Worm (Caenorhabditis elegans) whole organism, mixed stage, embryonic: ENCODE data around the gene fbxc-20.

Source experiments
- M03D4.4 ChIP-seq: sonication (generic microtip); optimal IDR thresholded peaks from 2 replicates; lab custom pipeline; 2017; ENCODE audit warnings: mild to moderate bottlenecking, missing genetic modification characterization, missing compliant biosample characterization
- bed-3 ChIP-seq: fragments of 200-800 bp; sonication (Bioruptor generic); optimal IDR thresholded peaks from 3 replicates; lab custom pipeline; 2018; ENCODE audit warnings: mild to moderate bottlenecking, missing genetic modification characterization, moderate library complexity, missing compliant biosample characterization
- blmp-1 ChIP-seq: fragments of 150-350 bp; optimal IDR thresholded peaks from 2 replicates; lab custom pipeline; 2014; ENCODE audit warnings: missing biosample characterization, missing genetic modification characterization
- ceh-39 ChIP-seq: fragments of 150-350 bp; optimal IDR thresholded peaks from 2 replicates; lab custom pipeline; 2014; ENCODE audit warnings: missing biosample characterization, missing genetic modification characterization
- ceh-43 ChIP-seq: fragments of 200-800 bp; sonication (Bioruptor generic); optimal IDR thresholded peaks from 2 replicates; lab custom pipeline; 2018; ENCODE audit warnings: mild to moderate bottlenecking, missing genetic modification characterization, moderate library complexity, missing compliant biosample characterization
- ceh-83 ChIP-seq: fragments of 200-800 bp; sonication (Bioruptor generic); optimal IDR thresholded peaks from 2 replicates; lab custom pipeline; 2018; ENCODE audit warnings: mild to moderate bottlenecking, missing genetic modification characterization, missing compliant biosample characterization
- ces-1 ChIP-seq: fragments of 150-350 bp; optimal IDR thresholded peaks from 2 replicates; lab custom pipeline; 2014; ENCODE audit warnings: missing biosample characterization, missing genetic modification reagents, missing genetic modification characterization
- cnd-1 ChIP-seq: fragments of 200-800 bp; sonication (Bioruptor generic); optimal IDR thresholded peaks from 2 replicates; lab custom pipeline; 2018; ENCODE audit warnings: mild to moderate bottlenecking, missing genetic modification characterization, missing compliant biosample characterization
- drap-1 ChIP-seq: fragments of 200-800 bp; sonication (Bioruptor generic); optimal IDR thresholded peaks from 3 replicates; lab custom pipeline; 2018; ENCODE audit warnings: mild to moderate bottlenecking, missing genetic modification characterization, missing compliant biosample characterization
- elt-1 ChIP-seq: sonication (generic microtip); optimal IDR thresholded peaks from 2 replicates; lab custom pipeline; 2017; ENCODE audit warnings: missing genetic modification characterization, mild to moderate bottlenecking, missing compliant biosample characterization, antibody characterized with exemption, moderate library complexity, borderline replicate concordance; ENCODE audit not compliant: insufficient read depth
- elt-3 ChIP-seq: fragments of 150-350 bp; optimal IDR thresholded peaks from 2 replicates; lab custom pipeline; 2014; ENCODE audit warnings: missing biosample characterization, missing genetic modification characterization
- ham-2 ChIP-seq: fragments of 200-800 bp; sonication (Bioruptor generic); optimal IDR thresholded peaks from 2 replicates; lab custom pipeline; 2018; ENCODE audit warnings: mild to moderate bottlenecking, missing genetic modification characterization, missing compliant biosample characterization
- hlh-1 ChIP-seq: fragments of 150-350 bp; optimal IDR thresholded peaks from 2 replicates; lab custom pipeline; 2014; ENCODE audit warnings: missing biosample characterization, missing genetic modification reagents, missing genetic modification characterization
- lin-13 ChIP-seq: fragments of 150-350 bp; optimal IDR thresholded peaks from 2 replicates; lab custom pipeline; 2014; ENCODE audit warnings: missing biosample characterization, missing genetic modification characterization
- lin-32 ChIP-seq: fragments of 200-800 bp; sonication (Bioruptor generic); optimal IDR thresholded peaks from 2 replicates; lab custom pipeline; 2018; ENCODE audit warnings: mild to moderate bottlenecking, missing genetic modification characterization, missing compliant biosample characterization
- lsy-2 ChIP-seq: fragments of 150-350 bp; optimal IDR thresholded peaks from 2 replicates; lab custom pipeline; 2014; ENCODE audit warnings: missing biosample characterization, missing genetic modification characterization
- mab-5 ChIP-seq: fragments of 150-350 bp; optimal IDR thresholded peaks from 2 replicates; lab custom pipeline; 2014; ENCODE audit warnings: missing biosample characterization, missing genetic modification characterization
- mep-1 ChIP-seq: fragments of 150-350 bp; optimal IDR thresholded peaks from 2 replicates; lab custom pipeline; 2017; ENCODE audit warnings: missing biosample characterization, missing genetic modification reagents, missing genetic modification characterization, inconsistent platforms
- mls-2 ChIP-seq: sonication (generic microtip); optimal IDR thresholded peaks from 2 replicates; lab custom pipeline; 2016; ENCODE audit warnings: mild to moderate bottlenecking, missing genetic modification characterization, moderate library complexity, missing compliant biosample characterization
- nhr-12 ChIP-seq: fragments of 150-350 bp; optimal IDR thresholded peaks from 2 replicates; lab custom pipeline; 2014; ENCODE audit warnings: missing biosample characterization, missing genetic modification characterization
- nhr-2 ChIP-seq: fragments of 150-350 bp; optimal IDR thresholded peaks from 2 replicates; lab custom pipeline; 2014; ENCODE audit warnings: missing biosample characterization, missing genetic modification characterization
- nhr-237 ChIP-seq: fragments of 150-350 bp; optimal IDR thresholded peaks from 2 replicates; lab custom pipeline; 2014; ENCODE audit warnings: missing biosample characterization, missing genetic modification characterization
- nhr-28 ChIP-seq: fragments of 150-350 bp; optimal IDR thresholded peaks from 2 replicates; lab custom pipeline; 2014; ENCODE audit warnings: missing biosample characterization, missing genetic modification characterization
- nhr-76 ChIP-seq: sonication (generic microtip); optimal IDR thresholded peaks from 2 replicates; lab custom pipeline; 2017; ENCODE audit warnings: missing biosample characterization, missing genetic modification characterization
- pha-4 ChIP-seq: fragments of 150-350 bp; optimal IDR thresholded peaks from 2 replicates; lab custom pipeline; 2018; ENCODE audit warnings: missing biosample characterization, missing genetic modification reagents, missing genetic modification characterization
- sem-2 ChIP-seq: fragments of 200-800 bp; sonication (Bioruptor generic); optimal IDR thresholded peaks from 2 replicates; lab custom pipeline; 2018; ENCODE audit warnings: mild to moderate bottlenecking, missing genetic modification characterization, missing compliant biosample characterization
- snpc-4 ChIP-seq: fragments of 150-350 bp; optimal IDR thresholded peaks from 2 replicates; lab custom pipeline; 2014; ENCODE audit warnings: missing biosample characterization, missing genetic modification characterization
- sptf-1 ChIP-seq: sonication (generic microtip); optimal IDR thresholded peaks from 2 replicates; lab custom pipeline; 2017; ENCODE audit warnings: mild to moderate bottlenecking, missing genetic modification characterization, moderate library complexity, missing compliant biosample characterization
- tbx-8 ChIP-seq: fragments of 200-800 bp; sonication (Bioruptor generic); optimal IDR thresholded peaks from 2 replicates; lab custom pipeline; 2018; ENCODE audit warnings: mild to moderate bottlenecking, missing genetic modification characterization, moderate library complexity, missing compliant biosample characterization
- unc-120 ChIP-seq: sonication (generic microtip); optimal IDR thresholded peaks from 2 replicates; lab custom pipeline; 2017; ENCODE audit warnings: missing genetic modification characterization, missing compliant biosample characterization; ENCODE audit not compliant: poor library complexity, severe bottlenecking
- unc-62 ChIP-seq: fragments of 150-350 bp; optimal IDR thresholded peaks from 2 replicates; lab custom pipeline; 2014; ENCODE audit warnings: missing biosample characterization, missing genetic modification reagents, missing genetic modification characterization
- zip-8 ChIP-seq: fragments of 150-350 bp; optimal IDR thresholded peaks from 2 replicates; lab custom pipeline; 2014; ENCODE audit warnings: missing biosample characterization, missing genetic modification characterization
- ztf-11 ChIP-seq: fragments of 150-350 bp; optimal IDR thresholded peaks from 2 replicates; lab custom pipeline; 2014; ENCODE audit warnings: missing biosample characterization, missing genetic modification characterization

Gene fbxc-20

DNA sequence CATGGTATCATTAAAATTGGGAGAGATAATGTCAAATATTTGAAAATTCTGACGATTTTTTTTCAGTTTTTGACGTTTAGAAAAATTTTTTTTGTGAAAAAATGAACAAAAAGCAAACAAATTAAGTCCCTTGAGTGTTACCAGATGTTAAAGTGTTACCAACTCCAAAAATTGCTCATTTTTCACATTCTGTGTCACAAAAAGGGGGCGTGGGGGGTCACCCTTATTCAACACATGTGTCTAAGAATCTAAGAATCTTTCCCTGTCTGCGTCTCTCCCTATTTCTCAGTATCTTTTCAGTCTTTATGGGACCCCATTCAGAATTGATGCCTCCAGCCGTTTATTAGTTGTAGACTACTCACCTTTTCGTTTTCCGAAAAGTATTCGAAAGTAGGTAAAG is 20.0 kb downstream of the fbxc-20 start:
- TF ChIP-seq mep-1, result no peak
- TF ChIP-seq mab-5, result no peak
- no peak for TF ChIP-seq lsy-2
- TF ChIP-seq unc-120 (tag; lab: Kevin White, UChicago), result no peak
- no peak for TF ChIP-seq zip-8 (tag; lab: Kevin White, UChicago)
- no peak for TF ChIP-seq ham-2 (GFP tag; lab: Kevin White, UChicago)
- no peak for TF ChIP-seq ceh-43 (GFP tag; lab: Kevin White, UChicago)
- TF ChIP-seq ceh-39 (tag; lab: Kevin White, UChicago), result no peak
- no peak for TF ChIP-seq ztf-11
- no peak for TF ChIP-seq elt-3
- no peak for TF ChIP-seq nhr-76 (tag; lab: Kevin White, UChicago)
- no peak for TF ChIP-seq bed-3 (GFP tag; lab: Kevin White, UChicago)
- TF ChIP-seq cnd-1 (tag; lab: Kevin White, UChicago), result no peak
- TF ChIP-seq mls-2 (tag; lab: Kevin White, UChicago), result no peak
- TF ChIP-seq tbx-8 (GFP tag; lab: Kevin White, UChicago), result no peak
- TF ChIP-seq nhr-12, result no peak
- no peak for TF ChIP-seq M03D4.4

DNA sequence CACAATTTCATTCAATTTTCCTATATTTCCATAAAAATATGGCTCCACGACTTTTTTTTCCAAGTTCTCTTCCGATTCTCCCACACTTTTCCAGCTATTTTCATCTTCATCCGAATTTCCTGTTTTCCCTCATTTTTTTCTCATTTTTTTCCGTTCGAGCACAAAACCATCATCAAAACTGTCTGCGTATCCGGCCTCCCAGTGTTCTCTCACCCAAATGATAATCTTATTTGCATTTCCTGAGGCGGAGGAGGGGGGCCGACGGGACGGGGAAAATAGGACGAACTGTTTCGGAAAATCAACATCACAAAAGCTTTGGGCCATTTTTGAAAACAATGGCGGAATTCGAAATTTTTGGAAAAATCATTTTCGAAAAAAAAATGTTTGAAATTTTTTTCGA is 21.4 kb downstream of the fbxc-20 start:
- no peak for TF ChIP-seq nhr-28 (tag; lab: Kevin White, UChicago)
- TF ChIP-seq ces-1 (GFP tag; lab: Kevin White, UChicago), result peak; percentile 63

DNA sequence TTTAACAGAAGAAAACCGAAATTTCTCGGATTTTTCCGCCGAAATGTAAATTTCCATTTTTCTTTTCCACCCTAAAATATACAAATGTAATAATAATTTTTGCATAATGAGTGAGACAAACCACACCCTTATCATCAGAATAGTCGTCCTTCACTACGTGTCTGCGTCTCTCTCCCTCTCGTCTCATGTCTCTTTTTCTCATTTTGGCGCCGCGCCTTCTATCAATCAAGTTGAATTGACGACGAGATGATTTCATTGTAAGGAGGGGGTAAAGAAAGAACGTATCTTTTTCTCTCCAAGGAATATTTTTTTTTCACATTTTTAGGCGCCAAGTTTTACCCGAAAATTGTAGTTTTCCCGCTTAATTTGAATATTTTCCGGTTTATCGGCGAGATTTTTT is 23.3 kb downstream of the fbxc-20 start:
- TF ChIP-seq ztf-11 (no peak), blmp-1 (tag; lab: Kevin White, UChicago) (no peak), elt-1 (tag; lab: Kevin White, UChicago) (no peak), bed-3 (GFP tag; lab: Kevin White, UChicago) (no peak), mep-1 (no peak), nhr-76 (tag; lab: Kevin White, UChicago) (no peak), M03D4.4 (no peak), nhr-2 (tag; lab: Kevin White, UChicago) (no peak), drap-1 (GFP tag; lab: Kevin White, UChicago) (no peak)

DNA sequence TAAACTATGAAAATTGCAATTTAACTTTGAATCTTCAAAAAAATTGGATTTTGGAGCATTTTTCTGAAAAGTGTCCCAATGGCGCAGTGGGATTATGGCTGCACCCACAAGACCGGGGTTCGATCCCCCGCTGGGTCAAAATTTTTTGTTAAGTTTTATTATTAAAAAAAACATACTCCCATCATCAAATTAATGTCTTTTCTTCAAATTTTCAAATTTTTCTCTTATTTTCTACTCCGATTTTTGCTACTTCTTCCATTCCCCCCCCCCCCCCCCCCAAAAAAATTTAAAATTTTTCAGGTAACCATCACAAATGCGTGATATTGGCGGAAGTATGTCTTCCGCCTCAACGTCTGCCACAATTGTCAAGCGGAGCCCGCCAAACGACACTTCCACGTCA is 24.0 kb downstream of the fbxc-20 start, which contains the start of gene vab-19:
Gene vab-19 (plus strand): TSS at position 301 of the 400 bp plus-strand sequence.
- no peak for TF ChIP-seq ceh-43 (GFP tag; lab: Kevin White, UChicago)
- no peak for TF ChIP-seq tbx-8 (GFP tag; lab: Kevin White, UChicago)
- no peak for TF ChIP-seq mls-2 (tag; lab: Kevin White, UChicago)
- no peak for TF ChIP-seq snpc-4 (tag; lab: Kevin White, UChicago)
- no peak for TF ChIP-seq lin-32 (GFP tag; lab: Kevin White, UChicago)
- no peak for TF ChIP-seq drap-1 (GFP tag; lab: Kevin White, UChicago)
- no peak for TF ChIP-seq ces-1 (GFP tag; lab: Kevin White, UChicago)
- no peak for TF ChIP-seq unc-62 (GFP tag; lab: Kevin White, UChicago)
- TF ChIP-seq nhr-2 (tag; lab: Kevin White, UChicago), result no peak

DNA sequence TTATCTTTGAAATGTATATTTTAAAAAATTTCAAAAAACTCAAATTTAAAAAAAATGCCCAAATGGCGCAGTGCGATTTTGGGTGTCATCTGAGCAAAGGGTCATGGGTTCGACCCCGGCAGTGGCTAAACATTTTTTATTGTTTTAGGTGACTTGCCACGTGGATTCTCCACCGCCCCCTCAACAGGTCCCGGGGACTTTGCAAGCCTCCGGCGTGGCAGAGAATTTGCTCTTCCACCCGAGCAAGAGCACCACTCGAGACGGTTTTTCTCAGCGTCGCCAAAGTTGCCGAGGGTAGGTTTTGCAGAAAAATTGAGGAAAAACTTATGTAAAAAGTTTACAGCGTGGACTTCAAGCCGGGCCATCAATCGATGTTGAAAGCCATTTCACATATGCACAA is 26.2 kb downstream of the fbxc-20 start:
- TF ChIP-seq sptf-1 (no peak), nhr-237 (tag; lab: Kevin White, UChicago) (no peak), hlh-1 (tag; lab: Kevin White, UChicago) (no peak), ceh-83 (GFP tag; lab: Kevin White, UChicago) (peak; percentile 31)
- TF ChIP-seq, all 35 proteins: peak for 1

DNA sequence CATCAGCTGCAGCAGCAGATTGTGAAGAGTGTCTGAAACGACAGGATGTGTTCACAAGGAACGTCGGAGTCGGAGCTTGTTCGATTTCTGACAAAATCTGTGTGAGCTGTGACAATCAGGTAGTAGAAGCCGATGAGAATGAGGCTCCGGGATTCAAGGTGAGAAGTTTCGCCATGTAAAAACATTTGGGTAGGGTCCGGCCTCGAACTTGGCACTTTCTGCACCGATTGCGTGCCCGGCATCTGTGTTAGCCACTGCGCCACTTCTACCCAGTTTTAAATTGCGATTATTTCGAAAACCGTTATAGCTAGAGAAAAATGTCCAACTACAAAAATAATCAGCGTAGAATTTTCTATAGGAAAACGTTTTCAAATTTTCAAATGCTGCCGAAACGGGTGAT is 27.8 kb downstream of the fbxc-20 start:
- TF ChIP-seq unc-62 (GFP tag; lab: Kevin White, UChicago) (no peak), elt-3 (no peak), mep-1 (no peak), sem-2 (GFP tag; lab: Kevin White, UChicago) (no peak), drap-1 (GFP tag; lab: Kevin White, UChicago) (no peak), snpc-4 (tag; lab: Kevin White, UChicago) (no peak), lin-13 (tag; lab: Kevin White, UChicago) (no peak), cnd-1 (tag; lab: Kevin White, UChicago) (no peak), nhr-237 (tag; lab: Kevin White, UChicago) (no peak), ceh-43 (GFP tag; lab: Kevin White, UChicago) (no peak), ztf-11 (no peak), elt-1 (tag; lab: Kevin White, UChicago) (no peak), ceh-39 (tag; lab: Kevin White, UChicago) (no peak), M03D4.4 (no peak), pha-4 (no peak), bed-3 (GFP tag; lab: Kevin White, UChicago) (no peak), mab-5 (no peak)
